Fruit fly (Drosophila melanogaster) whole organism, pupa: Measurements from ENCODE around the gene Cdc7.
A peak's percentile ranks its signal among the peaks of the same experiment; 100 is the strongest.

Experiments used
- CG10348 ChIP-seq: fragments of 200-800 bp; sonication (Bioruptor generic); IDR thresholded peaks from 2 replicates; pipeline ENCODE4 v1.3.6; 2022; ENCODE audit warnings: missing biosample characterization, missing genetic modification characterization
- CG12605 ChIP-seq: fragments of 200-800 bp; sonication (Bioruptor generic); IDR thresholded peaks from 2 replicates; pipeline ENCODE4 v1.3.6; 2022; ENCODE audit warnings: missing biosample characterization, missing genetic modification characterization
- CG13204 ChIP-seq: fragments of 200-800 bp; sonication (Bioruptor generic); optimal IDR thresholded peaks from 2 replicates; lab custom pipeline; 2018; ENCODE audit warnings: missing biosample characterization, mild to moderate bottlenecking, missing genetic modification characterization, moderate library complexity
- CG14655 ChIP-seq: fragments of 200-800 bp; sonication (Bioruptor generic); optimal IDR thresholded peaks from 3 replicates; lab custom pipeline; 2017; ENCODE audit warnings: mild to moderate bottlenecking, missing biosample characterization, missing genetic modification reagents, missing genetic modification characterization
- CG15710 ChIP-seq: fragments of 200-800 bp; sonication (Bioruptor generic); optimal IDR thresholded peaks from 2 replicates; lab custom pipeline; 2018; ENCODE audit warnings: missing biosample characterization, mild to moderate bottlenecking, missing genetic modification characterization, moderate library complexity
- CG17806 ChIP-seq: fragments of 200-800 bp; sonication (Bioruptor generic); optimal IDR thresholded peaks from 2 replicates; lab custom pipeline; 2018; ENCODE audit warnings: missing biosample characterization, mild to moderate bottlenecking, missing genetic modification characterization, moderate library complexity
- CG32121 ChIP-seq: fragments of 200-800 bp; sonication (Bioruptor generic); IDR thresholded peaks from 2 replicates; pipeline ENCODE4 v1.3.6; 2022; ENCODE audit warnings: missing biosample characterization, missing genetic modification characterization
- CG34367 ChIP-seq: fragments of 200-800 bp; sonication (Bioruptor generic); optimal IDR thresholded peaks from 2 replicates; lab custom pipeline; 2018; ENCODE audit warnings: missing biosample characterization, mild to moderate bottlenecking, missing genetic modification characterization
- CG4496 ChIP-seq: fragments of 200-800 bp; sonication (Bioruptor generic); IDR thresholded peaks from 3 replicates; pipeline ENCODE4 v1.3.6; 2022; ENCODE audit warnings: missing biosample characterization, missing genetic modification characterization
- CG8159 ChIP-seq: fragments of 200-800 bp; sonication (Bioruptor generic); optimal IDR thresholded peaks from 3 replicates; lab custom pipeline; 2018; ENCODE audit warnings: missing biosample characterization, mild to moderate bottlenecking, missing genetic modification characterization, moderate library complexity
- CG8301 ChIP-seq: fragments of 200-800 bp; sonication (Bioruptor generic); optimal IDR thresholded peaks from 2 replicates; lab custom pipeline; 2018; ENCODE audit warnings: missing biosample characterization, mild to moderate bottlenecking, missing genetic modification characterization
- CG9948 ChIP-seq: fragments of 200-800 bp; sonication (Bioruptor generic); optimal IDR thresholded peaks from 2 replicates; lab custom pipeline; 2018; ENCODE audit warnings: missing biosample characterization, mild to moderate bottlenecking, missing genetic modification characterization, moderate library complexity
- D1 ChIP-seq: fragments of 200-800 bp; sonication (Bioruptor generic); optimal IDR thresholded peaks from 2 replicates; lab custom pipeline; 2018; ENCODE audit warnings: missing biosample characterization, mild to moderate bottlenecking, missing genetic modification characterization, moderate library complexity
- EcR ChIP-seq: fragments of 200-800 bp; sonication (Bioruptor generic); optimal IDR thresholded peaks from 3 replicates; lab custom pipeline; 2019; ENCODE audit warnings: missing biosample characterization, missing genetic modification characterization, mild to moderate bottlenecking, moderate library complexity, missing genetic modification reagents
- Ets98B ChIP-seq: fragments of 200-800 bp; sonication (Bioruptor generic); IDR thresholded peaks from 2 replicates; pipeline ENCODE4 v1.3.6; 2022; ENCODE audit warnings: missing biosample characterization, missing genetic modification characterization
- Pif1A ChIP-seq: fragments of 200-800 bp; sonication (Bioruptor generic); optimal IDR thresholded peaks from 3 replicates; lab custom pipeline; 2016; ENCODE audit warnings: missing biosample characterization, missing genetic modification characterization
- Pif1B ChIP-seq: fragments of 200-800 bp; sonication (Bioruptor generic); optimal IDR thresholded peaks from 3 replicates; lab custom pipeline; 2016; ENCODE audit warnings: missing biosample characterization, missing genetic modification characterization
- Snoo ChIP-seq: fragments of 200-800 bp; sonication (Bioruptor generic); optimal IDR thresholded peaks from 3 replicates; lab custom pipeline; 2017; ENCODE audit warnings: missing biosample characterization, mild to moderate bottlenecking, missing genetic modification characterization, inconsistent platforms
- fd96Ca ChIP-seq: fragments of 200-800 bp; sonication (Bioruptor generic); IDR thresholded peaks from 3 replicates; pipeline ENCODE4 v1.3.6; 2022; ENCODE audit warnings: missing biosample characterization, missing genetic modification characterization
- gl ChIP-seq: fragments of 200-800 bp; sonication (Bioruptor generic); optimal IDR thresholded peaks from 2 replicates; lab custom pipeline; 2018; ENCODE audit warnings: missing biosample characterization, mild to moderate bottlenecking, missing genetic modification characterization
- rn ChIP-seq: fragments of 200-800 bp; sonication (Bioruptor generic); IDR thresholded peaks from 2 replicates; pipeline ENCODE4 v1.3.6; 2022; ENCODE audit warnings: missing biosample characterization, missing genetic modification characterization

Cdc7 gene

DNA sequence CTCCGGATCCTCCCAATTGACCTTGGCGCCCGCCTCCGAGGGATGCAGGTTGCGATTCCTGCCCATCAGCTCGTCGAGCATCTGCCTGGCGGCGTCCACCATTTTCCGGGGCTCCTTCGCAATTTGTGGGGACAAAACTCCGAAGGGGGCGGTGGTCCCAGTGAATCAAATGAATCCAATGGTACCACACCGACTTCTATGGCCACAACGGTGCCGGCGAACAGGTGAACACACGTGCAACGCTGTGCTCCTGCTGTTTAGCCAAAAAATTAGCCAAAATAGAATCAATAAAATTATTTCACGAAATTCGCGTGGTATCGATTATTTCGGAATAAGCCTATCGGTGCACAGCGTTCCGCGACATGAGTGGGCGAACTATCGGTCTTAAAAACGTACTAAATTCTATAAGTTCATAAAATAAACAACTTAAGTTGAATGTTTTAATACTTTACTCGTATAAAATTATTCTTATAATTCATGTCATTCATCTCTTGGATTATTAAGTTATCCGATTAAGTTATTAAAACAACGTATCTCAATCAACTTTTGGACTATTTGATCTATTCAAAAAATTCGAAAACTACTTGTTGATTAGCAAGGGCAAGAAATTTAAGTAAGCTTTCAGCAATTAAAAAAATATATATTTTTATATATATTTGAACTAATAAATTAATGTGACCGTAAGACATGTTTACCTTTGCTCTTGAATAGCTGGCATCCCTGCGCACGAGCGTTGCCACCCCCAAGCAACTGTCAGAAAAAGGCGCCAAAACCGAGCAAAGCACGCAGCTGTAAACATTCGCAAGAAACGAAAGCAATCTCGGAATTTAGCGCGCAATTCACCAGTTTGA is 19.5 kb downstream of the Cdc7 start, which contains the start of the genes CG3198 and Mcm6:
Gene CG3198 (minus strand): TSS at position 337 of the 851 bp plus-strand sequence.
Gene Mcm6 (plus strand): TSS at position 751 of the 851 bp plus-strand sequence.
- TF ChIP-seq CG4496 (GFP tag; lab: Robert Waterston, UW) (0 out of 3 replicates have a peak, but pooled peaks have one; percentile 16), CG13204 (GFP tag; lab: Kevin White, UChicago) (no peak)

DNA sequence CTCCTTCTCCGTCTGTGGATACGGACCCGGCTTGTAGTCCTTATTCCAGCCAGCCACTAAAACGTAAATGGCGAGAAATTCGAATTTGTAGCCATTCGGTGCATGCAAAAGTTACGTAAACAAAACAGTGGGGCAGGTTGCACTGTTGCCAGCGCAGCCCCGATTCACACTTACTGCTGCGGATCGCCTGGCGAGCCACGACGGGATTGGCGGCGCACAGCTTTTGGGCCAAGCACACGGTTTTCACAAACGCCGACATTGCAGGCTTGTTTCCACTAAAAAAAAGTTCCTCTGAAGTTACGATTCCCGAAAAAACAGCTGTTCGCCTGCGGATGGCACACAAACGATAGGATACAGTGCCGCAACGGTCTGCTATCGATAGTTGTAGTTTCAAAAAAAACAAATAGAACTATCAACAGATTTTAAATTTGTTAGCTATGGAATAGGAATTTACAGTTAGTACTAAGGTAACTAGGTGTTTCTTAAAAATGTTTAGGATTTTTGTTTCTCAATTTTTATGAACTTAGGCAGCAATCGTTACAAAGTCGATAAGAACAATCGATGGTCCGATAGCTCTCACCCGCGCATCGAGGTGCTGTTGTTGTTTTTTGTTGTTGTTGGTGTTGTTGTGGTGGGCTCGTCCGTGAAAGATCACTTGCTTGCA is 23.6 kb downstream of the Cdc7 start, which contains the start of gene Fum1:
Gene Fum1 (plus strand): TSS at position 599 of the 664 bp plus-strand sequence.
- TF ChIP-seq CG12605 (GFP tag; lab: Robert Waterston, UW): no peak
- no peak for TF ChIP-seq Snoo (tag; lab: Kevin White, UChicago)
- TF ChIP-seq CG32121 (GFP tag; lab: Robert Waterston, UW): no peak
- TF ChIP-seq CG4496 (GFP tag; lab: Robert Waterston, UW): no peak
- no peak for TF ChIP-seq Pif1B
- no peak for TF ChIP-seq CG8301
- TF ChIP-seq CG13204 (GFP tag; lab: Kevin White, UChicago): no peak
- TF ChIP-seq CG9948 (tag; lab: Kevin White, UChicago): no peak
- TF ChIP-seq CG8159 (tag; lab: Kevin White, UChicago): no peak
- no peak for TF ChIP-seq CG15710 (tag; lab: Kevin White, UChicago)
- TF ChIP-seq, all 21 proteins: peak for 0

DNA sequence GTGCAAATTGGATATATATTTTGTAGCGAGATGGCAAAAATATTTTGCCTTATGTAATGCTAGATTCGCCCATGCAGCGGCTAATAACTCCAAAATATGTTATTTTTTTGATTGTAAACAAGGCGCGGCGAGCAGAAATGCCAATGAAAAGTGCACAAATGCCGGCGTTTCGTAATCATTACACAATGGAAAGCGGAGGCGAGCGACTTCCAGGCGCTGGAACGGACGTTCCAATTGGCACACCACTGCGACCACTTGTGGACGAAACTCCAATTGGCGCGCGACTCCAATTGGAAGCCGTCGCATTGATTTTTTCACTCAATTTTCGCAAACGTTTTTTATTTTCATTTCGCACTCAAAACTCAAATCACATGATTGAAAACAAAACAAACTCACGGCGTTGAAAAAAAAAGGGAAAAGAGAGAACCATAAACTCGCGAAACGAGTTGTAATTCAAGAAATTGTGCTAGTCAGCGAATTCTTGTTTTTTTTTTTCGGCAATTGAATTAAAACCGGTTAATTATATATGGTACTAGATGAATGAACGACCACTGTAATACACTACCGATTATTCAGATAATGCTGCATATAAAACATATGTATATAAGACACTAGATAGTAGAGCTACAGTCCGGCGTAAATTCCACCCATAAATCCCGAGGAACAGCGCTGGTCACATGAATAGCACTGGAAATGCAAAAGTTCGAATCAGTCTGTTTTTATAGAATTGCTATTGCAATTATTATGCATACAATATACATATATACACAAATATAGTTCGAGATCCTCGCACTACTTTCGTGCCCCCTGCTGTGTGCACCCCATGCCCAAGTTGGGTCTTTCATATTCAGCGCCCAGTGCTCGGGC is 24.5 kb downstream of the Cdc7 start, which contains the start of gene ND-ASHI:
Gene ND-ASHI (minus strand): TSS at position 484 of the 867 bp plus-strand sequence.
- TF ChIP-seq fd96Ca (GFP tag; lab: Robert Waterston, UW) (peak; percentile 98), EcR (GFP tag; lab: Kevin White, UChicago) (peak; percentile 61), CG34367 (tag; lab: Kevin White, UChicago) (peak; percentile 97), CG8301 (peak; percentile 97), CG9948 (tag; lab: Kevin White, UChicago) (peak; percentile 95), CG14655 (GFP tag; lab: Kevin White, UChicago) (peak; percentile 97), CG10348 (GFP tag; lab: Robert Waterston, UW) (peak; percentile 89), CG4496 (GFP tag; lab: Robert Waterston, UW) (peak; percentile 99), CG15710 (tag; lab: Kevin White, UChicago) (peak; percentile 97), Pif1B (peak; percentile 96), rn (peak; percentile 92), CG13204 (GFP tag; lab: Kevin White, UChicago) (peak; percentile 93), Snoo (tag; lab: Kevin White, UChicago) (peak; percentile 96), CG17806 (tag; lab: Kevin White, UChicago) (peak; percentile 95), Ets98B (GFP tag; lab: Robert Waterston, UW) (peak; percentile 98), gl (tag; lab: Kevin White, UChicago) (peak; percentile 92), CG12605 (GFP tag; lab: Robert Waterston, UW) (peak; percentile 97), CG8159 (tag; lab: Kevin White, UChicago) (peak; percentile 96), CG32121 (GFP tag; lab: Robert Waterston, UW) (peak; percentile 97), Pif1A (GFP tag; lab: Kevin White, UChicago) (peak; percentile 97), D1 (tag; lab: Kevin White, UChicago) (no peak)
- TF ChIP-seq, all 21 proteins: peak for 20

DNA sequence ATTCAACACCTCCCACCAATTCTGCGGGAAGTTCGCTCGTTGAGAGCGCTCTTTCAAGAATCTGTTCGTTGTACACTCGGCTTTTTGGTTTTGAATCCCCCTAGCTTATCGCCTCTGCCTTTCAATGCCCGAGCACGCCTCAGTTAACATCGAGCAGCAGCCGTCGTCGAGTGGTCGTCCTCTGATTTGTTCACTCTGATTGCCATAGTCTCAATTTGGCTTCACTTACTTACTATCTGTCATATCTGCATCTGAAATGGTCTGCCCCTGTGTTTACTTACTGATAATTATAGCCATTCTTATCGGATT is 25.1 kb downstream of the Cdc7 start:
- TF ChIP-seq EcR (GFP tag; lab: Kevin White, UChicago) (peak; percentile 43), CG32121 (GFP tag; lab: Robert Waterston, UW) (no peak)

- TF ChIP-seq CG8159 (tag; lab: Kevin White, UChicago): no peak
- no peak for TF ChIP-seq CG12605 (GFP tag; lab: Robert Waterston, UW)
- TF ChIP-seq CG15710 (tag; lab: Kevin White, UChicago): no peak
- no peak for TF ChIP-seq CG32121 (GFP tag; lab: Robert Waterston, UW)
- no peak for TF ChIP-seq gl (tag; lab: Kevin White, UChicago)
- no peak for TF ChIP-seq CG10348 (GFP tag; lab: Robert Waterston, UW)
- no peak for TF ChIP-seq CG17806 (tag; lab: Kevin White, UChicago)
- no peak for TF ChIP-seq CG13204 (GFP tag; lab: Kevin White, UChicago)
- TF ChIP-seq Snoo (tag; lab: Kevin White, UChicago): no peak
- no peak for TF ChIP-seq D1 (tag; lab: Kevin White, UChicago)
- no peak for TF ChIP-seq Ets98B (GFP tag; lab: Robert Waterston, UW)
- no peak for TF ChIP-seq rn
- TF ChIP-seq CG34367 (tag; lab: Kevin White, UChicago): no peak
- no peak for TF ChIP-seq Pif1A (GFP tag; lab: Kevin White, UChicago)
- no peak for TF ChIP-seq fd96Ca (GFP tag; lab: Robert Waterston, UW)
These were observed 27.1 kb downstream of the Cdc7 start, which contains the start of gene Fum2 for dm6 chrX:6681467-6681866. Gene Fum2 (plus strand): TSS chrX:6681767.
